Worm (Caenorhabditis elegans) whole organism, young adult: Measurements from ENCODE around the gene rbm-39.

ENCODE experiments used
- B0019.2 ChIP-seq: fragments of 200-800 bp; sonication (Bioruptor generic); conservative IDR thresholded peaks from 2 replicates; pipeline ENCODE4 v1.3.6; 2022; ENCODE audit warnings: missing genetic modification reagents, missing genetic modification characterization, missing compliant biosample characterization
- C06A6.2 ChIP-seq: fragments of 200-800 bp; sonication (Bioruptor generic); conservative IDR thresholded peaks from 2 replicates; pipeline ENCODE4 v1.3.6; 2022; ENCODE audit warnings: missing genetic modification characterization, missing compliant biosample characterization
- C17E4.6 ChIP-seq: fragments of 200-800 bp; sonication (Bioruptor generic); IDR thresholded peaks from 2 replicates; pipeline ENCODE4 v1.3.6; 2022; ENCODE audit warnings: missing genetic modification reagents, missing genetic modification characterization, missing compliant biosample characterization
- F39B2.1 ChIP-seq: fragments of 200-800 bp; sonication (Bioruptor generic); IDR thresholded peaks from 2 replicates; pipeline ENCODE4 v1.3.6; 2022; ENCODE audit warnings: missing genetic modification reagents, missing genetic modification characterization, missing compliant biosample characterization
- F55B11.4 ChIP-seq: sonication (generic microtip); optimal IDR thresholded peaks from 2 replicates; lab custom pipeline; 2016; ENCODE audit warnings: missing compliant biosample characterization, missing genetic modification characterization, borderline replicate concordance; ENCODE audit not compliant: insufficient read depth
- F57C9.4 ChIP-seq: sonication (generic microtip); optimal IDR thresholded peaks from 2 replicates; lab custom pipeline; 2017; ENCODE audit warnings: mild to moderate bottlenecking, missing genetic modification characterization, missing compliant biosample characterization
- Y53F4B.3 ChIP-seq: fragments of 200-800 bp; sonication (Bioruptor generic); IDR thresholded peaks from 2 replicates; pipeline ENCODE4 v1.3.6; 2022; ENCODE audit warnings: missing genetic modification reagents, missing genetic modification characterization, missing compliant biosample characterization
- Y53G8AR.9 ChIP-seq: fragments of 200-800 bp; sonication (Bioruptor generic); conservative IDR thresholded peaks from 2 replicates; pipeline ENCODE4 v1.3.6; 2022; ENCODE audit warnings: missing genetic modification reagents, missing genetic modification characterization, missing compliant biosample characterization
- akir-1 ChIP-seq: fragments of 200-800 bp; sonication (Bioruptor generic); optimal IDR thresholded peaks from 2 replicates; lab custom pipeline; 2018; ENCODE audit warnings: mild to moderate bottlenecking, missing genetic modification characterization, moderate library complexity, missing compliant biosample characterization
- ama-1 ChIP-seq, 3 experiments: fragments of 150-350 bp in 1 of 3; sonication (generic microtip) in 2 of 3; optimal IDR thresholded peaks; 2 replicates each; lab custom pipeline; 2014 to 2018; ENCODE audit warnings: missing biosample characterization in 2 of 3, missing genetic modification characterization in 2 of 3, missing genetic modification reagents in 2 of 3
- aptf-3 ChIP-seq: fragments of 200-800 bp; sonication (Bioruptor generic); IDR thresholded peaks from 2 replicates; pipeline ENCODE4 v1.3.6; 2022; ENCODE audit warnings: missing genetic modification characterization, missing compliant biosample characterization
- attf-6 ChIP-seq: fragments of 200-800 bp; sonication (Bioruptor generic); IDR thresholded peaks from 2 replicates; pipeline ENCODE4 v1.3.6; 2022; ENCODE audit warnings: missing genetic modification reagents, missing genetic modification characterization, missing compliant biosample characterization
- bed-2 ChIP-seq: fragments of 200-800 bp; sonication (Bioruptor generic); IDR thresholded peaks from 2 replicates; pipeline ENCODE4 v1.3.6; 2022; ENCODE audit warnings: missing genetic modification reagents, missing genetic modification characterization, missing compliant biosample characterization
- cebp-1 ChIP-seq, 2 experiments: fragments of 200-800 bp in 1 of 2; sonication (Bioruptor generic) in 1 of 2; sonication (generic microtip) in 1 of 2; IDR thresholded peaks in 1 of 2; optimal IDR thresholded peaks in 1 of 2; 2 replicates each; pipeline versions ENCODE4 v1.3.6 to Lab custom; 2017 to 2022; ENCODE audit warnings: missing compliant biosample characterization in 2 of 2, missing genetic modification characterization in 2 of 2, mild to moderate bottlenecking in 1 of 2, missing genetic modification reagents in 1 of 2, moderate library complexity in 1 of 2
- ceh-58 ChIP-seq: fragments of 200-800 bp; sonication (Bioruptor generic); IDR thresholded peaks from 2 replicates; pipeline ENCODE4 v1.3.6; 2022; ENCODE audit warnings: missing genetic modification characterization, missing compliant biosample characterization
- dox-1 ChIP-seq: fragments of 200-800 bp; sonication (Bioruptor generic); IDR thresholded peaks from 2 replicates; pipeline ENCODE4 v1.3.6; 2022; ENCODE audit warnings: missing genetic modification reagents, missing genetic modification characterization, missing compliant biosample characterization
- dpff-1 ChIP-seq: sonication (generic microtip); optimal IDR thresholded peaks from 2 replicates; lab custom pipeline; 2017; ENCODE audit warnings: mild to moderate bottlenecking, missing genetic modification characterization, missing compliant biosample characterization
- dpl-1 ChIP-seq: fragments of 150-350 bp; optimal IDR thresholded peaks from 2 replicates; lab custom pipeline; 2014; ENCODE audit warnings: missing biosample characterization, missing genetic modification reagents, missing genetic modification characterization
- egl-18 ChIP-seq: fragments of 200-800 bp; sonication (Bioruptor generic); IDR thresholded peaks from 2 replicates; pipeline ENCODE4 v1.3.6; 2022; ENCODE audit warnings: missing genetic modification reagents, missing genetic modification characterization, missing compliant biosample characterization
- gei-17 ChIP-seq: fragments of 200-800 bp; sonication (Bioruptor generic); optimal IDR thresholded peaks from 2 replicates; lab custom pipeline; 2018; ENCODE audit warnings: mild to moderate bottlenecking, missing genetic modification characterization, missing compliant biosample characterization
- hmg-1.2 ChIP-seq: fragments of 200-800 bp; sonication (Bioruptor generic); IDR thresholded peaks from 2 replicates; pipeline ENCODE4 v1.3.6; 2022; ENCODE audit warnings: missing genetic modification reagents, missing genetic modification characterization, missing compliant biosample characterization
- hsf-1 ChIP-seq: fragments of 200-800 bp; sonication (Bioruptor generic); IDR thresholded peaks from 2 replicates; pipeline ENCODE4 v1.3.6; 2022; ENCODE audit warnings: missing genetic modification reagents, missing genetic modification characterization, missing compliant biosample characterization
- lag-1 ChIP-seq: fragments of 200-800 bp; sonication (Bioruptor generic); IDR thresholded peaks from 2 replicates; pipeline ENCODE4 v1.3.6; 2022; ENCODE audit warnings: missing genetic modification reagents, missing genetic modification characterization, missing compliant biosample characterization
- let-526 ChIP-seq: fragments of 200-800 bp; sonication (Bioruptor generic); IDR thresholded peaks from 2 replicates; pipeline ENCODE4 v1.3.6; 2022; ENCODE audit warnings: missing genetic modification reagents, missing genetic modification characterization, missing compliant biosample characterization
- let-607 ChIP-seq, 2 experiments: fragments of 200-800 bp in 1 of 2; sonication (Bioruptor generic) in 1 of 2; sonication (generic microtip) in 1 of 2; optimal IDR thresholded peaks; 2 replicates each; lab custom pipeline; 2016 to 2018; ENCODE audit warnings: mild to moderate bottlenecking in 2 of 2, missing compliant biosample characterization in 2 of 2, missing genetic modification characterization in 2 of 2, moderate library complexity in 2 of 2, missing genotype in 1 of 2
- lin-40 ChIP-seq: sonication (generic microtip); optimal IDR thresholded peaks from 2 replicates; lab custom pipeline; 2016; ENCODE audit warnings: missing genetic modification characterization, mild to moderate bottlenecking, missing compliant biosample characterization, missing genotype, missing genetic modification reagents
- lir-1 ChIP-seq: fragments of 200-800 bp; sonication (Bioruptor generic); conservative IDR thresholded peaks from 2 replicates; pipeline ENCODE4 v1.3.6; 2022; ENCODE audit warnings: missing genetic modification reagents, missing genetic modification characterization, missing compliant biosample characterization
- mcd-1 ChIP-seq: fragments of 200-800 bp; sonication (Bioruptor generic); IDR thresholded peaks from 2 replicates; pipeline ENCODE4 v1.3.6; 2022; ENCODE audit warnings: missing genetic modification reagents, missing genetic modification characterization, missing compliant biosample characterization
- nfya-2 ChIP-seq: fragments of 200-800 bp; sonication (Bioruptor generic); IDR thresholded peaks from 2 replicates; pipeline ENCODE4 v1.3.6; 2022; ENCODE audit warnings: missing genetic modification reagents, missing genetic modification characterization, missing compliant biosample characterization
- nhr-179 ChIP-seq: sonication (generic microtip); optimal IDR thresholded peaks from 2 replicates; lab custom pipeline; 2016; ENCODE audit warnings: mild to moderate bottlenecking, missing genetic modification characterization, missing compliant biosample characterization
- nhr-80 ChIP-seq: sonication (generic microtip); optimal IDR thresholded peaks from 2 replicates; lab custom pipeline; 2016; ENCODE audit warnings: missing genetic modification characterization, missing compliant biosample characterization
- pbrm-1 ChIP-seq: fragments of 200-800 bp; sonication (Bioruptor generic); IDR thresholded peaks from 2 replicates; pipeline ENCODE4 v1.3.6; 2022; ENCODE audit warnings: missing genetic modification reagents, missing genetic modification characterization, missing compliant biosample characterization
- pha-4 ChIP-seq: fragments of 150-350 bp; sonication (generic microtip); optimal IDR thresholded peaks from 2 replicates; lab custom pipeline; 2014; ENCODE audit warnings: missing biosample characterization, missing genetic modification reagents, missing genetic modification characterization
- rcor-1 ChIP-seq: fragments of 200-800 bp; sonication (Bioruptor generic); IDR thresholded peaks from 2 replicates; pipeline ENCODE4 v1.3.6; 2022; ENCODE audit warnings: missing genetic modification reagents, missing genetic modification characterization, missing compliant biosample characterization
- repo-1 ChIP-seq: sonication (generic microtip); optimal IDR thresholded peaks from 2 replicates; lab custom pipeline; 2017; ENCODE audit warnings: mild to moderate bottlenecking, missing genetic modification characterization, missing compliant biosample characterization
- snpc-1.1 ChIP-seq: sonication (generic microtip); optimal IDR thresholded peaks from 2 replicates; lab custom pipeline; 2017; ENCODE audit warnings: missing genetic modification characterization, mild to moderate bottlenecking, missing compliant biosample characterization, antibody characterized with exemption, moderate library complexity, missing genotype, missing genetic modification reagents; ENCODE audit not compliant: insufficient read depth
- xnd-1 ChIP-seq: sonication (generic microtip); optimal IDR thresholded peaks from 2 replicates; lab custom pipeline; 2016; ENCODE audit warnings: missing genotype, missing genetic modification reagents, missing genetic modification characterization, missing compliant biosample characterization
- ztf-22 ChIP-seq: fragments of 200-800 bp; sonication (Bioruptor generic); optimal IDR thresholded peaks from 2 replicates; lab custom pipeline; 2018; ENCODE audit warnings: mild to moderate bottlenecking, missing genetic modification characterization, moderate library complexity, missing compliant biosample characterization
- ztf-3 ChIP-seq: fragments of 200-800 bp; sonication (Bioruptor generic); optimal IDR thresholded peaks from 2 replicates; lab custom pipeline; 2018; ENCODE audit warnings: mild to moderate bottlenecking, missing genetic modification characterization, missing compliant biosample characterization

The rbm-39 gene

ce11 chrIV:1029939-1030338, 17.5 kb downstream of the rbm-39 start, which contains the start of gene abhd-14:
abhd-14 (minus strand) TSS chrIV:1030039.
- no peak for TF ChIP-seq nfya-2 (GFP tag; lab: Robert Waterston, UW)
- no peak for TF ChIP-seq ceh-58
- TF ChIP-seq bed-2: no peak
- TF ChIP-seq F57C9.4: no peak
- no peak for TF ChIP-seq snpc-1.1 (tag; lab: Kevin White, UChicago)
- no peak for TF ChIP-seq rcor-1 (GFP tag; lab: Robert Waterston, UW)
- TF ChIP-seq pha-4 (tag; lab: Kevin White, UChicago): no peak
- TF ChIP-seq akir-1: no peak
- TF ChIP-seq hsf-1 (GFP tag; lab: Robert Waterston, UW): no peak
- no peak for TF ChIP-seq F55B11.4
- no peak for TF ChIP-seq ztf-3 (GFP tag; lab: Kevin White, UChicago)
- no peak for TF ChIP-seq nhr-179 (tag; lab: Kevin White, UChicago)
- TF ChIP-seq ztf-22 (GFP tag; lab: Kevin White, UChicago): no peak
- no peak for TF ChIP-seq repo-1 (tag; lab: Kevin White, UChicago)

ce11 chrIV:1035108-1035507, 22.7 kb downstream of the rbm-39 start:
- TF ChIP-seq nhr-80 (tag; lab: Kevin White, UChicago) (peak; percentile 89), let-526 (GFP tag; lab: Robert Waterston, UW) (no peak)

ce11 chrIV:1038516-1038915, 26.1 kb downstream of the rbm-39 start:
- TF ChIP-seq dpff-1 (tag; lab: Kevin White, UChicago): no peak
- no peak for TF ChIP-seq gei-17 (GFP tag; lab: Kevin White, UChicago)
- no peak for TF ChIP-seq C06A6.2 (GFP tag; lab: Robert Waterston, UW)
- TF ChIP-seq dpl-1 (GFP tag; lab: Kevin White, UChicago): no peak

- TF ChIP-seq snpc-1.1 (tag; lab: Kevin White, UChicago) (no peak), cebp-1 (GFP tag; IDR thresholded peaks at IDR 0.05; lab: Robert Waterston, UW) (no peak), cebp-1 (tag; optimal IDR thresholded peaks at IDR 0.05; lab: Kevin White, UChicago) (no peak), mcd-1 (peak; percentile 67)
Measured at ce11 chrIV:1040537-1040936, 28.1 kb downstream of the rbm-39 start.

DNA sequence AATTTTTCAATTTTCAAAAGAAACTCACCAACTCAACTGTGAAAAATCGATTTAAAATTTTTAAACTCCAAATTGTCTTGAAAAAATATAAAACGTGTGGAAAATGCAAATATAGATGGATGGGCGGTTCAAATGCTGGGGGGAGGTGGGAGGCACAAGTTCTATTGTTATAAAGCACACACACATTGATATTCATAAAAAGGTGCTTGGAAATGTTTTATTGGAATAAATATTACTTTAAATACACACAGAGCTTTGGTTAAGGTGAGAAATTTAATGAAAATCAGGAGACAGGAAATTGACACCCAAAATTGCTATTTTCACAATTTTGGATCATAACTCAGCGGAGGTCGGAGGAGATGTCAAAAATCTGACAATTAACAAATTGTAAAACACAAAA, 31.9 kb downstream of the rbm-39 start, which contains the start of gene Y55F3AM.11:
Y55F3AM.11 (minus strand) TSS at position 101 of the 400 bp plus-strand sequence.
- TF ChIP-seq Y53F4B.3: no peak
- TF ChIP-seq lin-40 (tag; lab: Kevin White, UChicago): no peak
- TF ChIP-seq pha-4 (tag; lab: Kevin White, UChicago): no peak
- TF ChIP-seq let-607 (tag; optimal IDR thresholded peaks at IDR 0.05; lab: Kevin White, UChicago): no peak
- no peak for TF ChIP-seq nhr-179 (tag; lab: Kevin White, UChicago)
- no peak for TF ChIP-seq dox-1
- no peak for TF ChIP-seq lag-1 (GFP tag; lab: Robert Waterston, UW)
- TF ChIP-seq attf-6: no peak
- no peak for TF ChIP-seq rcor-1 (GFP tag; lab: Robert Waterston, UW)
- TF ChIP-seq nhr-80 (tag; lab: Kevin White, UChicago): no peak

ce11 chrIV:1045683-1046082, 33.3 kb downstream of the rbm-39 start, which contains the start of gene srx-12:
srx-12 (plus strand) TSS chrIV:1045983.
- TF ChIP-seq B0019.2 (GFP tag; lab: Robert Waterston, UW) (no peak), Y53G8AR.9 (no peak), F39B2.1 (GFP tag; lab: Robert Waterston, UW) (no peak), xnd-1 (tag; lab: Kevin White, UChicago) (no peak), F55B11.4 (no peak), cebp-1 (GFP tag; IDR thresholded peaks at IDR 0.05; lab: Robert Waterston, UW) (no peak), cebp-1 (tag; optimal IDR thresholded peaks at IDR 0.05; lab: Kevin White, UChicago) (no peak), aptf-3 (GFP tag; lab: Robert Waterston, UW) (no peak), hmg-1.2 (no peak), C17E4.6 (GFP tag; lab: Robert Waterston, UW) (no peak), pbrm-1 (GFP tag; lab: Robert Waterston, UW) (no peak), lir-1 (GFP tag; lab: Robert Waterston, UW) (no peak), ama-1 (optimal IDR thresholded peaks at IDR 0.05; lab: Kevin White, UChicago) (no peak), ama-1 (GFP tag; optimal IDR thresholded peaks at IDR 0.05; lab: Kevin White, UChicago) (no peak), egl-18 (no peak)
